Worm (Caenorhabditis elegans): ENCODE data around the gene gbb-1.

- TF ChIP-seq nhr-23 (tag; optimal IDR thresholded peaks at IDR 0.05), result no peak
- TF ChIP-seq skn-1 (tag; optimal IDR thresholded peaks at IDR 0.05), result no peak
- TF ChIP-seq lin-13 (GFP tag; optimal IDR thresholded peaks at IDR 0.05), result no peak
Measured at ce11 chrX:2960703-2961102, 3.0 kb downstream of the gbb-1 start.

Measured in whole organism, L2 larva.